Worm (Caenorhabditis elegans): ENCODE measurements around the gene htas-1.

ce11 chrIV:9667084-9667483 lies 16.2 kb downstream of the htas-1 start:
- no peak for TF ChIP-seq dpff-1 (tag; optimal IDR thresholded peaks at IDR 0.05)
- no peak for TF ChIP-seq bed-1 (GFP tag; IDR thresholded peaks at IDR 0.05)
- no peak for TF ChIP-seq him-1 (tag; optimal IDR thresholded peaks at IDR 0.05)

All from whole organism, young adult.